Worm (Caenorhabditis elegans) whole organism, L4 larva: ENCODE data around the gene natb-1.
A peak's percentile ranks its signal among the peaks of the same experiment; 100 is the strongest.

Source experiments
- D1046.2 ChIP-seq: fragments of 200-800 bp; sonication (Bioruptor generic); IDR thresholded peaks from 2 replicates; pipeline ENCODE4 v1.3.6; 2022; ENCODE audit warnings: missing genetic modification characterization, missing compliant biosample characterization
- R02D3.7 ChIP-seq: fragments of 150-350 bp; sonication (generic microtip); optimal IDR thresholded peaks from 3 replicates; lab custom pipeline; 2014; ENCODE audit warnings: missing biosample characterization, missing genetic modification characterization
- Y5F2A.4 ChIP-seq: fragments of 200-800 bp; sonication (Bioruptor generic); optimal IDR thresholded peaks from 2 replicates; lab custom pipeline; 2018; ENCODE audit warnings: mild to moderate bottlenecking, missing genetic modification characterization, missing compliant biosample characterization
- Y75B8A.6 ChIP-seq: fragments of 200-800 bp; sonication (Bioruptor generic); IDR thresholded peaks from 2 replicates; pipeline ENCODE4 v1.3.6; 2022; ENCODE audit warnings: missing genetic modification reagents, missing genetic modification characterization, missing compliant biosample characterization
- aha-1 ChIP-seq: fragments of 150-350 bp; peaks from one replicate; lab custom pipeline; 2014; ENCODE audit warnings: missing biosample characterization, missing genetic modification characterization
- aly-2 ChIP-seq: sonication (generic microtip); optimal IDR thresholded peaks from 2 replicates; lab custom pipeline; 2018; ENCODE audit warnings: missing biosample characterization, missing genetic modification characterization
- ama-1 ChIP-seq: fragments of 150-350 bp; optimal IDR thresholded peaks from 2 replicates; lab custom pipeline; 2014; ENCODE audit warnings: inconsistent platforms, mixed read lengths
- arid-1 ChIP-seq: fragments of 200-800 bp; sonication (Bioruptor generic); conservative IDR thresholded peaks from 2 replicates; pipeline ENCODE4 v1.3.6; 2022; ENCODE audit warnings: missing genetic modification reagents, missing genetic modification characterization, missing compliant biosample characterization
- ceh-28 ChIP-seq: fragments of 150-350 bp; optimal IDR thresholded peaks from 2 replicates; lab custom pipeline; 2014; ENCODE audit warnings: missing biosample characterization, missing genetic modification reagents, missing genetic modification characterization
- ceh-82 ChIP-seq: sonication (generic microtip); optimal IDR thresholded peaks from 2 replicates; lab custom pipeline; 2017; ENCODE audit warnings: missing biosample characterization, missing genetic modification characterization
- cey-2 ChIP-seq: sonication (generic microtip); optimal IDR thresholded peaks from 3 replicates; lab custom pipeline; 2017; ENCODE audit warnings: missing genetic modification characterization, mild to moderate bottlenecking, missing compliant biosample characterization, antibody characterized with exemption, borderline replicate concordance; ENCODE audit not compliant: insufficient read depth
- ctbp-1 ChIP-seq: fragments of 200-800 bp; sonication (Bioruptor generic); IDR thresholded peaks from 2 replicates; pipeline ENCODE4 v1.3.6; 2022; ENCODE audit warnings: missing genetic modification reagents, missing genetic modification characterization, missing compliant biosample characterization
- daf-19 ChIP-seq: fragments of 200-800 bp; sonication (Bioruptor generic); conservative IDR thresholded peaks from 2 replicates; pipeline ENCODE4 v1.3.6; 2022; ENCODE audit warnings: missing genetic modification characterization, missing compliant biosample characterization
- dmd-6 ChIP-seq: fragments of 200-800 bp; sonication (Bioruptor generic); IDR thresholded peaks from 2 replicates; pipeline ENCODE4 v1.3.6; 2022; ENCODE audit warnings: missing genetic modification reagents, missing genetic modification characterization, missing compliant biosample characterization
- egl-43 ChIP-seq: fragments of 200-800 bp; sonication (Bioruptor generic); IDR thresholded peaks from 2 replicates; pipeline ENCODE4 v1.3.6; 2022; ENCODE audit warnings: missing genetic modification reagents, missing genetic modification characterization, missing compliant biosample characterization
- fkh-10 ChIP-seq: fragments of 150-350 bp; optimal IDR thresholded peaks from 2 replicates; lab custom pipeline; 2014; ENCODE audit warnings: missing biosample characterization, missing genetic modification reagents, missing genetic modification characterization
- fos-1 ChIP-seq: fragments of 150-350 bp; optimal IDR thresholded peaks from 2 replicates; lab custom pipeline; 2014; ENCODE audit warnings: missing biosample characterization, missing genetic modification characterization
- hlh-11 ChIP-seq: fragments of 200-800 bp; sonication (Bioruptor generic); optimal IDR thresholded peaks from 2 replicates; lab custom pipeline; 2018; ENCODE audit warnings: mild to moderate bottlenecking, missing genetic modification characterization, missing compliant biosample characterization
- hlh-30 ChIP-seq: sonication (generic microtip); optimal IDR thresholded peaks from 2 replicates; lab custom pipeline; 2017; ENCODE audit warnings: antibody characterized with exemption, mild to moderate bottlenecking, missing genetic modification characterization, missing compliant biosample characterization; ENCODE audit not compliant: insufficient read depth
- lin-1 ChIP-seq: fragments of 200-800 bp; sonication (Bioruptor generic); IDR thresholded peaks from 2 replicates; pipeline ENCODE4 v1.3.6; 2022; ENCODE audit warnings: missing genetic modification reagents, missing genetic modification characterization, missing compliant biosample characterization
- lin-38 ChIP-seq: fragments of 200-800 bp; sonication (Bioruptor generic); IDR thresholded peaks from 2 replicates; pipeline ENCODE4 v1.3.6; 2022; ENCODE audit warnings: missing genetic modification reagents, missing genetic modification characterization, missing compliant biosample characterization
- lsy-2 ChIP-seq, 2 experiments: fragments of 150-350 bp in 1 of 2; sonication (generic microtip) in 1 of 2; optimal IDR thresholded peaks; 2 replicates each; lab custom pipeline; 2014 to 2017; ENCODE audit warnings: missing biosample characterization in 2 of 2, missing genetic modification characterization in 2 of 2
- madf-9 ChIP-seq: fragments of 200-800 bp; sonication (Bioruptor generic); conservative IDR thresholded peaks from 2 replicates; pipeline ENCODE4 v1.3.6; 2022; ENCODE audit warnings: missing genetic modification reagents, missing genetic modification characterization, missing compliant biosample characterization
- mdl-1 ChIP-seq, 2 experiments: fragments of 150-350 bp in 1 of 2; sonication (generic microtip) in 1 of 2; optimal IDR thresholded peaks; 2 replicates each; lab custom pipeline; 2014 to 2017; ENCODE audit warnings: missing biosample characterization in 2 of 2, missing genetic modification characterization in 2 of 2
- mep-1 ChIP-seq: fragments of 150-350 bp; sonication (generic microtip); optimal IDR thresholded peaks from 3 replicates; lab custom pipeline; 2014; ENCODE audit warnings: missing biosample characterization, missing genetic modification characterization
- mes-2 ChIP-seq: sonication (generic microtip); optimal IDR thresholded peaks from 2 replicates; lab custom pipeline; 2016; ENCODE audit warnings: missing genotype, mild to moderate bottlenecking, missing genetic modification characterization, missing compliant biosample characterization; ENCODE audit not compliant: poor library complexity, severe bottlenecking
- mxl-2 ChIP-seq: fragments of 200-800 bp; sonication (Bioruptor generic); conservative IDR thresholded peaks from 2 replicates; pipeline ENCODE4 v1.3.6; 2022; ENCODE audit warnings: missing genetic modification reagents, missing genetic modification characterization, missing compliant biosample characterization
- mxl-3 ChIP-seq: fragments of 200-800 bp; sonication (Bioruptor generic); optimal IDR thresholded peaks from 2 replicates; lab custom pipeline; 2018; ENCODE audit warnings: mild to moderate bottlenecking, missing genetic modification characterization, missing compliant biosample characterization
- nhr-25 ChIP-seq: sonication (generic microtip); optimal IDR thresholded peaks from 2 replicates; lab custom pipeline; 2017; ENCODE audit warnings: missing genetic modification characterization, mild to moderate bottlenecking, missing compliant biosample characterization, antibody characterized with exemption, moderate library complexity, borderline replicate concordance; ENCODE audit not compliant: insufficient read depth
- nhr-41 ChIP-seq: fragments of 200-800 bp; sonication (Bioruptor generic); IDR thresholded peaks from 2 replicates; pipeline ENCODE4 v1.3.6; 2022; ENCODE audit warnings: missing genetic modification reagents, missing genetic modification characterization, missing compliant biosample characterization
- nhr-42 ChIP-seq: fragments of 200-800 bp; sonication (Bioruptor generic); IDR thresholded peaks from 2 replicates; pipeline ENCODE4 v1.3.6; 2022; ENCODE audit warnings: missing genetic modification characterization, missing compliant biosample characterization
- nhr-77 ChIP-seq: fragments of 150-350 bp; optimal IDR thresholded peaks from 2 replicates; lab custom pipeline; 2014; ENCODE audit warnings: missing biosample characterization, missing genetic modification characterization
- pha-4 ChIP-seq, 2 experiments: fragments of 150-350 bp in 1 of 2; fragments of 200-800 bp in 1 of 2; sonication (Bioruptor generic) in 1 of 2; IDR thresholded peaks in 1 of 2; optimal IDR thresholded peaks in 1 of 2; 2 replicates each; pipeline versions ENCODE4 v1.3.6 to Lab custom; 2014 to 2022; ENCODE audit warnings: missing genetic modification characterization in 2 of 2, missing genetic modification reagents in 2 of 2, missing biosample characterization in 1 of 2, missing compliant biosample characterization in 1 of 2
- php-3 ChIP-seq: fragments of 200-800 bp; sonication (Bioruptor generic); IDR thresholded peaks from 2 replicates; pipeline ENCODE4 v1.3.6; 2022; ENCODE audit warnings: missing genetic modification reagents, missing genetic modification characterization, missing compliant biosample characterization
- rbr-2 ChIP-seq: sonication (generic microtip); optimal IDR thresholded peaks from 2 replicates; lab custom pipeline; 2016; ENCODE audit warnings: missing genotype, missing genetic modification characterization, missing compliant biosample characterization
- sdz-12 ChIP-seq: fragments of 200-800 bp; sonication (Bioruptor generic); optimal IDR thresholded peaks from 2 replicates; lab custom pipeline; 2018; ENCODE audit warnings: mild to moderate bottlenecking, missing genetic modification characterization, missing compliant biosample characterization
- snpc-4 ChIP-seq: fragments of 150-350 bp; optimal IDR thresholded peaks from 2 replicates; lab custom pipeline; 2014; ENCODE audit warnings: missing biosample characterization, missing genetic modification characterization
- spr-3 ChIP-seq: fragments of 200-800 bp; sonication (Bioruptor generic); optimal IDR thresholded peaks from 2 replicates; lab custom pipeline; 2018; ENCODE audit warnings: mild to moderate bottlenecking, missing genetic modification characterization, missing compliant biosample characterization
- tag-97 ChIP-seq: fragments of 200-800 bp; sonication (Bioruptor generic); IDR thresholded peaks from 2 replicates; pipeline ENCODE4 v1.3.6; 2022; ENCODE audit warnings: missing genetic modification characterization, missing compliant biosample characterization
- vab-7 ChIP-seq: fragments of 200-800 bp; sonication (Bioruptor generic); IDR thresholded peaks from 2 replicates; pipeline ENCODE4 v1.3.6; 2022; ENCODE audit warnings: missing genetic modification reagents, missing genetic modification characterization, missing compliant biosample characterization
- zag-1 ChIP-seq: fragments of 150-350 bp; optimal IDR thresholded peaks from 2 replicates; lab custom pipeline; 2014; ENCODE audit warnings: missing biosample characterization, missing genetic modification characterization
- ztf-7 ChIP-seq: fragments of 150-350 bp; optimal IDR thresholded peaks from 2 replicates; lab custom pipeline; 2014; ENCODE audit warnings: missing biosample characterization, missing genetic modification characterization

Gene natb-1

DNA sequence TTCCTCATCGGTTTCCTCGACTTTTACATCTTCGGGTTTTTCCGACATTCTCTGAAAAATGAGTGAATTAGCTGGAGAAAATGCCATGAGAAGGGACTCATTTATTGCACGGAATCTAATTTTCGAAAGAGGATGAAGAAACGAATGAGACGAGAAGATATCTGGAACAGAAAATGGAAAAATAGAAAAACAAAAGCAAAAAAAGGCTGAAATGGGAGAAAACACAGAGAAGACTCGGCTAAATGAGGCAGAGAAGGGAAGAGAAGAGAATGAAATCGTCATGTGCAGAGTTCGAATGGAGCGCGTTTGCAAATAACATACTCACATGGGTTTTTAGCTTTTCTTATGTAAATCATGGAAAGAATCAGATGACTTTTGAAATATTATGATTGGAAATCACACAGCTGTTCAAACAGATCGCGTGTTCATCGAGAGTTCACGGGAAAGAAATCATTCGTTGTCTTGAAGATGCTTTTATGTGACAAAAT is 30.7 kb upstream of the natb-1 start, which contains the start of gene Y97E10AR.6 (continued):
- TF ChIP-seq Y75B8A.6 (GFP tag; lab: Robert Waterston, UW) = no peak
- no peak for TF ChIP-seq pha-4 (GFP tag; IDR thresholded peaks at IDR 0.05; lab: Robert Waterston, UW)
- peak; percentile 16 for TF ChIP-seq pha-4 (tag; optimal IDR thresholded peaks at IDR 0.05; lab: Kevin White, UChicago)
- TF ChIP-seq mxl-3 (GFP tag; lab: Kevin White, UChicago) = peak; percentile 6
- TF ChIP-seq cey-2 = no peak
- TF ChIP-seq ama-1 (lab: Kevin White, UChicago) = peak; percentile 50
- TF ChIP-seq vab-7 (GFP tag; lab: Robert Waterston, UW) = no peak
- peak in 1 of 2 experiments; percentile 64 for TF ChIP-seq mdl-1 (tag; optimal IDR thresholded peaks at IDR 0.05; lab: Kevin White, UChicago)
- no peak for TF ChIP-seq arid-1 (GFP tag; lab: Robert Waterston, UW)
- no peak for TF ChIP-seq madf-9 (GFP tag; lab: Robert Waterston, UW)
- TF ChIP-seq fkh-10 = no peak
- peak; percentile 47 for TF ChIP-seq mes-2 (tag; lab: Kevin White, UChicago)
- no peak for TF ChIP-seq spr-3
- no peak for TF ChIP-seq nhr-77
- peak; percentile 26 for TF ChIP-seq rbr-2 (tag; lab: Kevin White, UChicago)
- TF ChIP-seq hlh-11 (tag; lab: Kevin White, UChicago) = peak; percentile 41
- peak; percentile 85 for TF ChIP-seq aha-1 (tag; lab: Kevin White, UChicago)
- no peak for TF ChIP-seq tag-97 (GFP tag; lab: Robert Waterston, UW)
- no peak for TF ChIP-seq Y5F2A.4
- no peak for TF ChIP-seq sdz-12 (GFP tag; lab: Kevin White, UChicago)
- TF ChIP-seq egl-43 (GFP tag; lab: Robert Waterston, UW) = no peak
- no peak for TF ChIP-seq fos-1
- no peak for TF ChIP-seq snpc-4
- no peak for TF ChIP-seq D1046.2 (GFP tag; lab: Robert Waterston, UW)
- no peak for TF ChIP-seq daf-19 (GFP tag; lab: Robert Waterston, UW)
- no peak for TF ChIP-seq ceh-82 (tag; lab: Kevin White, UChicago)
- TF ChIP-seq hlh-30 = peak; percentile 98
- TF ChIP-seq ctbp-1 = no peak
- peak in 1 of 2 experiments; percentile 50 for TF ChIP-seq lsy-2 (tag; optimal IDR thresholded peaks at IDR 0.05; lab: Kevin White, UChicago)
- peak; percentile 35 for TF ChIP-seq mep-1 (tag; lab: Kevin White, UChicago)
- no peak for TF ChIP-seq R02D3.7 (tag; lab: Kevin White, UChicago)
- TF ChIP-seq nhr-41 (GFP tag; lab: Robert Waterston, UW) = no peak
- no peak for TF ChIP-seq ceh-28 (tag; lab: Kevin White, UChicago)
- no peak for TF ChIP-seq mxl-2
- TF ChIP-seq aly-2 = no peak
- TF ChIP-seq lin-1 (GFP tag; lab: Robert Waterston, UW) = no peak
- TF ChIP-seq php-3 = no peak
- TF ChIP-seq dmd-6 (GFP tag; lab: Robert Waterston, UW) = peak; percentile 37
- TF ChIP-seq nhr-42 (GFP tag; lab: Robert Waterston, UW) = no peak
- peak; percentile 23 for TF ChIP-seq ztf-7
- TF ChIP-seq lin-38 (GFP tag; lab: Robert Waterston, UW) = peak; percentile 70
- no peak for TF ChIP-seq zag-1 (tag; lab: Kevin White, UChicago)
- TF ChIP-seq nhr-25 (tag; lab: Kevin White, UChicago) = no peak
